Worm (Caenorhabditis elegans) whole organism, midembryonic: ENCODE measurements around the gene srt-41.

Experiments
- T22C8.4 ChIP-seq: fragments of 200-800 bp; sonication (Bioruptor generic); IDR thresholded peaks from 2 replicates; pipeline ENCODE4 v1.3.6; 2022; ENCODE audit warnings: missing genetic modification characterization, missing compliant biosample characterization
- cog-1 ChIP-seq: sonication (generic microtip); optimal IDR thresholded peaks from 2 replicates; lab custom pipeline; 2016; ENCODE audit warnings: missing genetic modification characterization, missing compliant biosample characterization
- flt-1 ChIP-seq: fragments of 200-800 bp; sonication (Bioruptor generic); IDR thresholded peaks from 2 replicates; pipeline ENCODE4 v1.3.6; 2022; ENCODE audit warnings: missing genetic modification characterization, missing compliant biosample characterization
- tab-1 ChIP-seq: fragments of 200-800 bp; sonication (Bioruptor generic); IDR thresholded peaks from 2 replicates; pipeline ENCODE4 v1.3.6; 2022; ENCODE audit warnings: missing genetic modification characterization, missing compliant biosample characterization
- ztf-23 ChIP-seq: fragments of 200-800 bp; sonication (Bioruptor generic); IDR thresholded peaks from 2 replicates; pipeline ENCODE4 v1.3.6; 2022; ENCODE audit warnings: missing genetic modification reagents, missing genetic modification characterization, missing compliant biosample characterization
- ztf-29 ChIP-seq: fragments of 200-800 bp; sonication (Bioruptor generic); IDR thresholded peaks from 2 replicates; pipeline ENCODE4 v1.3.6; 2022; ENCODE audit warnings: missing genetic modification reagents, missing genetic modification characterization, missing compliant biosample characterization

- TF ChIP-seq ztf-23 (GFP tag; lab: Robert Waterston, UW) (no peak), flt-1 (GFP tag; lab: Robert Waterston, UW) (no peak), tab-1 (GFP tag; lab: Robert Waterston, UW) (no peak), ztf-29 (no peak), cog-1 (tag; lab: Kevin White, UChicago) (no peak), T22C8.4 (no peak)
Observed at ce11 chrV:1752496-1752895, 50.4 kb downstream of the srt-41 start, which contains the start of gene ZK697.1.
